Fruit fly (Drosophila melanogaster) whole organism, prepupa: ENCODE measurements around the gene janA.

ENCODE experiments used
- Sox14 ChIP-seq: fragments of 200-800 bp; sonication (Bioruptor generic); optimal IDR thresholded peaks from 3 replicates; lab custom pipeline; 2016; ENCODE audit warnings: missing biosample characterization, missing genetic modification characterization
- dsx ChIP-seq: fragments of 200-800 bp; optimal IDR thresholded peaks from 3 replicates; lab custom pipeline; 2019; ENCODE audit warnings: missing biosample characterization, mild to moderate bottlenecking, missing genetic modification characterization, moderate library complexity; ENCODE audit not compliant: poor library complexity, severe bottlenecking

DNA sequence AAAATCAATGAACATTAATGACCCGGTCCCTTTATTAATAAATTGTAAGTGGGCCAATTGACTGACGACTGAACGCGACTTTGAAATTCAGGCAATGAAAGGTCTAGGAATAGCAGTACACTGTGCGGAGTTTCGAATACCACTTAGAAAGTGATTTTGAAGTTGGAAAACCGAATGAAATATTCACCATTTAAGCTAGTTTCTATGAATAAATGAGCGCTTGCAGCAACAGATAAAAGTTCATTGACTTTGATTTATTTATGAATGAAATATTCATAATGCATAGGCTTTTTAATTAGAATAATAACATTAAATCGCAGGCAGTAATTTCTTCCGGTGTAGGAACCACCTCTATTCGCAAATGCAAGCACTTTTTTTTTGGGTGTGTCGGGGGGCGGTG is 18.3 kb downstream of the janA start:
- TF ChIP-seq dsx: no peak
- peak; percentile 7 for TF ChIP-seq Sox14 (GFP tag; lab: Kevin White, UChicago)
